Worm (Caenorhabditis elegans) whole organism, L1 larva: ENCODE data around the gene dml-1.
"Not testable (repeated sequence)": the region's sequence is repeated elsewhere in the genome, so short reads cannot be mapped to it uniquely, and the experiment has no call there.

Experiments used
- ces-1 ChIP-seq: fragments of 150-350 bp; optimal IDR thresholded peaks from 2 replicates; lab custom pipeline; 2014; ENCODE audit warnings: missing biosample characterization, missing genetic modification reagents, missing genetic modification characterization
- lin-39 ChIP-seq: fragments of 150-350 bp; optimal IDR thresholded peaks from 2 replicates; lab custom pipeline; 2014; ENCODE audit warnings: missing biosample characterization, missing genetic modification reagents, missing genetic modification characterization
- unc-62 ChIP-seq: fragments of 150-350 bp; optimal IDR thresholded peaks from 2 replicates; lab custom pipeline; 2014; ENCODE audit warnings: missing biosample characterization, missing genetic modification reagents, missing genetic modification characterization

- not testable (repeated sequence) for TF ChIP-seq unc-62 (GFP tag; lab: Kevin White, UChicago); lin-39 (tag; lab: Kevin White, UChicago); ces-1 (GFP tag; lab: Kevin White, UChicago)
Observed at ce11 chrIV:2894630-2895029, 7.9 kb downstream of the dml-1 start, which contains the start of gene Y54G2A.19.
